Worm (Caenorhabditis elegans) whole organism, late embryonic: ENCODE data around the gene C05C10.7.

ENCODE experiments used
- C08G9.2 ChIP-seq: sonication (generic microtip); optimal IDR thresholded peaks from 2 replicates; lab custom pipeline; 2016; ENCODE audit warnings: mild to moderate bottlenecking, missing genetic modification characterization, moderate library complexity, missing compliant biosample characterization
- K02D7.2 ChIP-seq: sonication (generic microtip); optimal IDR thresholded peaks from 2 replicates; lab custom pipeline; 2017; ENCODE audit warnings: mild to moderate bottlenecking, missing genetic modification characterization, missing compliant biosample characterization
- K09A11.1 ChIP-seq: sonication (generic microtip); optimal IDR thresholded peaks from 2 replicates; lab custom pipeline; 2017; ENCODE audit warnings: antibody characterized with exemption, mild to moderate bottlenecking, missing genetic modification characterization, missing compliant biosample characterization; ENCODE audit not compliant: insufficient read depth
- T23F11.4 ChIP-seq: fragments of 200-800 bp; sonication (Bioruptor generic); optimal IDR thresholded peaks from 2 replicates; lab custom pipeline; 2018; ENCODE audit warnings: mild to moderate bottlenecking, missing genetic modification characterization, missing compliant biosample characterization
- Y22D7AL.16 ChIP-seq: sonication (generic microtip); optimal IDR thresholded peaks from 2 replicates; lab custom pipeline; 2016; ENCODE audit warnings: missing genetic modification characterization, missing compliant biosample characterization
- ahr-1 ChIP-seq: sonication (generic microtip); optimal IDR thresholded peaks from 2 replicates; lab custom pipeline; 2016; ENCODE audit warnings: missing genetic modification characterization, missing compliant biosample characterization
- ceh-18 ChIP-seq: sonication (generic microtip); optimal IDR thresholded peaks from 2 replicates; lab custom pipeline; 2016; ENCODE audit warnings: missing genetic modification characterization, missing compliant biosample characterization
- ceh-30 ChIP-seq: fragments of 150-350 bp; optimal IDR thresholded peaks from 2 replicates; lab custom pipeline; 2014; ENCODE audit warnings: missing biosample characterization, missing genetic modification characterization
- ceh-45 ChIP-seq: fragments of 200-800 bp; sonication (Bioruptor generic); IDR thresholded peaks from 2 replicates; pipeline ENCODE4 v1.3.6; 2022; ENCODE audit warnings: missing genetic modification reagents, missing genetic modification characterization, missing compliant biosample characterization
- ceh-48 ChIP-seq: sonication (generic microtip); optimal IDR thresholded peaks from 2 replicates; lab custom pipeline; 2016; ENCODE audit warnings: missing genetic modification characterization, inconsistent platforms, missing compliant biosample characterization
- ceh-6 ChIP-seq: fragments of 200-800 bp; sonication (Bioruptor generic); optimal IDR thresholded peaks from 2 replicates; lab custom pipeline; 2018; ENCODE audit warnings: mild to moderate bottlenecking, missing genetic modification characterization, missing compliant biosample characterization
- che-1 ChIP-seq: sonication (generic microtip); optimal IDR thresholded peaks from 2 replicates; lab custom pipeline; 2016; ENCODE audit warnings: mild to moderate bottlenecking, missing genetic modification characterization, missing compliant biosample characterization
- dve-1 ChIP-seq: sonication (generic microtip); optimal IDR thresholded peaks from 2 replicates; lab custom pipeline; 2017; ENCODE audit warnings: antibody characterized with exemption, mild to moderate bottlenecking, missing genetic modification characterization, missing compliant biosample characterization
- elt-2 ChIP-seq: sonication (generic microtip); optimal IDR thresholded peaks from 2 replicates; lab custom pipeline; 2016; ENCODE audit warnings: missing genetic modification reagents, missing genetic modification characterization, missing compliant biosample characterization
- ets-4 ChIP-seq: sonication (generic microtip); optimal IDR thresholded peaks from 2 replicates; lab custom pipeline; 2016; ENCODE audit warnings: missing genetic modification characterization, missing compliant biosample characterization
- eyg-1 ChIP-seq: sonication (generic microtip); optimal IDR thresholded peaks from 2 replicates; lab custom pipeline; 2016; ENCODE audit warnings: missing genotype, missing genetic modification characterization, missing compliant biosample characterization
- fax-1 ChIP-seq: sonication (generic microtip); optimal IDR thresholded peaks from 2 replicates; lab custom pipeline; 2016; ENCODE audit warnings: missing genotype, missing genetic modification characterization, missing compliant biosample characterization
- hlh-15 ChIP-seq: sonication (generic microtip); optimal IDR thresholded peaks from 2 replicates; lab custom pipeline; 2016; ENCODE audit warnings: missing genetic modification characterization, missing compliant biosample characterization
- hlh-30 ChIP-seq: sonication (generic microtip); optimal IDR thresholded peaks from 2 replicates; lab custom pipeline; 2017; ENCODE audit warnings: antibody characterized with exemption, missing genetic modification characterization, missing compliant biosample characterization; ENCODE audit not compliant: insufficient read depth
- hlh-6 ChIP-seq: sonication (generic microtip); optimal IDR thresholded peaks from 2 replicates; lab custom pipeline; 2016; ENCODE audit warnings: missing genotype, missing genetic modification characterization, missing compliant biosample characterization
- lim-6 ChIP-seq: sonication (generic microtip); optimal IDR thresholded peaks from 2 replicates; lab custom pipeline; 2016; ENCODE audit warnings: missing genetic modification characterization, missing compliant biosample characterization
- lin-11 ChIP-seq: fragments of 200-800 bp; sonication (Bioruptor generic); optimal IDR thresholded peaks from 2 replicates; lab custom pipeline; 2018; ENCODE audit warnings: mild to moderate bottlenecking, missing genetic modification characterization, missing compliant biosample characterization
- mec-3 ChIP-seq: sonication (generic microtip); optimal IDR thresholded peaks from 2 replicates; lab custom pipeline; 2016; ENCODE audit warnings: borderline replicate concordance, missing genetic modification characterization, missing compliant biosample characterization
- nfya-1 ChIP-seq: sonication (generic microtip); optimal IDR thresholded peaks from 2 replicates; lab custom pipeline; 2017; ENCODE audit warnings: missing genetic modification characterization, mild to moderate bottlenecking, missing compliant biosample characterization, antibody characterized with exemption, moderate library complexity
- npax-4 ChIP-seq: sonication (generic microtip); optimal IDR thresholded peaks from 2 replicates; lab custom pipeline; 2016; ENCODE audit warnings: missing genetic modification characterization, missing compliant biosample characterization
- pag-3 ChIP-seq: sonication (generic microtip); optimal IDR thresholded peaks from 2 replicates; lab custom pipeline; 2016; ENCODE audit warnings: missing compliant biosample characterization, missing genetic modification characterization, borderline replicate concordance
- pax-1 ChIP-seq: fragments of 150-350 bp; optimal IDR thresholded peaks from 2 replicates; lab custom pipeline; 2014; ENCODE audit warnings: missing biosample characterization, missing genetic modification characterization
- pha-2 ChIP-seq: sonication (generic microtip); optimal IDR thresholded peaks from 2 replicates; lab custom pipeline; 2017; ENCODE audit warnings: mild to moderate bottlenecking, missing genetic modification characterization, missing compliant biosample characterization
- pros-1 ChIP-seq: fragments of 150-350 bp; optimal IDR thresholded peaks from 2 replicates; lab custom pipeline; 2014; ENCODE audit warnings: missing biosample characterization, missing genetic modification reagents, missing genetic modification characterization
- ref-2 ChIP-seq: sonication (generic microtip); optimal IDR thresholded peaks from 2 replicates; lab custom pipeline; 2016; ENCODE audit warnings: missing genetic modification characterization, missing compliant biosample characterization
- rnt-1 ChIP-seq: sonication (generic microtip); optimal IDR thresholded peaks from 2 replicates; lab custom pipeline; 2016; ENCODE audit warnings: missing genetic modification characterization, missing compliant biosample characterization
- sox-4 ChIP-seq: sonication (generic microtip); optimal IDR thresholded peaks from 2 replicates; lab custom pipeline; 2017; ENCODE audit warnings: mild to moderate bottlenecking, missing genetic modification characterization, inconsistent platforms, missing compliant biosample characterization
- tbx-2 ChIP-seq: sonication (generic microtip); optimal IDR thresholded peaks from 2 replicates; lab custom pipeline; 2016; ENCODE audit warnings: missing genetic modification characterization, missing compliant biosample characterization
- ttx-3 ChIP-seq: sonication (generic microtip); optimal IDR thresholded peaks from 2 replicates; lab custom pipeline; 2016; ENCODE audit warnings: missing genetic modification reagents, missing genetic modification characterization, missing compliant biosample characterization
- unc-42 ChIP-seq: sonication (generic microtip); optimal IDR thresholded peaks from 2 replicates; lab custom pipeline; 2016; ENCODE audit warnings: missing genotype, missing genetic modification characterization, missing compliant biosample characterization

C05C10.7 gene

ce11 chrII:9894435-9894834 lies 44.3 kb downstream of the C05C10.7 start, which contains the start of gene F26C11.1:
TSS of gene F26C11.1 (plus strand) at chrII:9894735.
- TF ChIP-seq mec-3 (tag; lab: Kevin White, UChicago) (no peak), ceh-6 (no peak), eyg-1 (tag; lab: Kevin White, UChicago) (no peak), lin-11 (no peak), ttx-3 (tag; lab: Kevin White, UChicago) (no peak), fax-1 (no peak), ceh-45 (no peak), K02D7.2 (tag; lab: Kevin White, UChicago) (no peak), ceh-30 (tag; lab: Kevin White, UChicago) (no peak), K09A11.1 (no peak), hlh-15 (tag; lab: Kevin White, UChicago) (no peak), pag-3 (tag; lab: Kevin White, UChicago) (no peak), Y22D7AL.16 (tag; lab: Kevin White, UChicago) (no peak), che-1 (tag; lab: Kevin White, UChicago) (no peak)

ce11 chrII:9892409-9892808 lies 46.4 kb downstream of the C05C10.7 start, which contains the start of gene C08H9.16:
TSS of gene C08H9.16 (plus strand) at chrII:9892778.
- TF ChIP-seq tbx-2 (tag; lab: Kevin White, UChicago), result no peak
- TF ChIP-seq T23F11.4 (GFP tag; lab: Kevin White, UChicago), result no peak
- TF ChIP-seq nfya-1 (tag; lab: Kevin White, UChicago), result peak; percentile 73
- TF ChIP-seq hlh-30 (tag; lab: Kevin White, UChicago), result no peak
- peak; percentile 33 for TF ChIP-seq unc-42 (tag; lab: Kevin White, UChicago)

ce11 chrII:9891823-9892222 lies 46.9 kb downstream of the C05C10.7 start:
- TF ChIP-seq elt-2 (tag; lab: Kevin White, UChicago) (peak; percentile 81), ets-4 (tag; lab: Kevin White, UChicago) (no peak)

DNA sequence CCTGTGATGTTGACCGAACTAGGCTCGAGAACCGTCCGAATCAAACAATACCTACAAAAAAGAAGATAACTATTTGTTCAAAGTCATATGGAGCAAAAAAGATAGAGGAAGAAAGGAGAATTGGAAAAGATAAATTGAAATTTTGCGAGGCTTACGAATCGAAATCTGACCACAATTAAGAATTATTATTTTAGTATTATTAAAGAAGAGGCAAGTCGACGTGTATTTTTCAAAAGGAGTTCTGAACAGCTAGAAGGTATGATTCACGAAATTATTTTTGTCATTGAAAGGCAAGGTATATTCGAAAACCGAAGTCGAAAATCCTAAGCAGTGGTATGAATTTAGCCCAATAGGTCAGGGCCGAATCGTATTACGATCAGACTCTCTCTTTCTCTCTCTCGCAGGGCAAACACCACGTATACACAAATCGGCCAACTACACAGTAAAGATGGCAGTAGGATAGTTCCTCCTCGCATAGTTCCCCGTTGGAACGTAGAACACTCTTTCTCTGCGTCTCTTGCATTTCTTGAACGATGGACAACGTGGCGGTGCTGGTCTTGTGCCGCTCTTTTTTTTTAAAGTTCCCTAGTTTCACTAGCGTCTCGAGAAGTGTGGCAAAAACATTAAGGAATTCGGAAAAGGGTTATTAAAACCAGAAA lies 47.6 kb downstream of the C05C10.7 start, which contains the start of gene vgln-1:
Gene vgln-1, minus strand, starts transcription at position 51 of the 659 bp plus-strand sequence.
- TF ChIP-seq npax-4 (tag; lab: Kevin White, UChicago) (no peak), ceh-18 (tag; lab: Kevin White, UChicago) (no peak), lim-6 (tag; lab: Kevin White, UChicago) (no peak), hlh-6 (tag; lab: Kevin White, UChicago) (no peak), dve-1 (no peak), che-1 (tag; lab: Kevin White, UChicago) (no peak), pros-1 (tag; lab: Kevin White, UChicago) (no peak), ref-2 (tag; lab: Kevin White, UChicago) (no peak), ahr-1 (tag; lab: Kevin White, UChicago) (no peak)

DNA sequence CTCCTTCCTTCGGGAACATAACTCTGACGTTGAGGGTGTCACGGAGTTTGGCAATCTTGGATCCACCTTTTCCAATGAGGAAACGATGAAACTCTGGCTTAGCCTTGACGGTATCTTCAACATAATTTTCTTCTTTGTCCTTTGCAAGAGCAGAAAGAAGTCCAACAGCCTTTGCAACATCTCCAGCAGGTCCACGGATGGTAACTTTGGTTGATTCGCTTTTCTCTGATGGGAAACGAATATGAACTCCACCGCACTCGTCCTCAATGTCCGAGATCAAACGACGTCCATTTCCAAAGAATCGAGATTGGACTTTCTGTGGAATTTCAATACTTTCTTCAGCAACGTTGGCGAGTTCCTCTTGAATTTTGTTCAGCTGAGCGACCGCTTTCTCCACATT lies 50.2 kb downstream of the C05C10.7 start:
- TF ChIP-seq ceh-30 (tag; lab: Kevin White, UChicago) (no peak), fax-1 (no peak), pha-2 (no peak), pag-3 (tag; lab: Kevin White, UChicago) (no peak), ceh-48 (no peak), hlh-30 (tag; lab: Kevin White, UChicago) (no peak), C08G9.2 (tag; lab: Kevin White, UChicago) (no peak), sox-4 (tag; lab: Kevin White, UChicago) (no peak), eyg-1 (tag; lab: Kevin White, UChicago) (no peak), ref-2 (tag; lab: Kevin White, UChicago) (no peak), rnt-1 (tag; lab: Kevin White, UChicago) (no peak), T23F11.4 (GFP tag; lab: Kevin White, UChicago) (no peak), pax-1 (no peak), hlh-15 (tag; lab: Kevin White, UChicago) (no peak)
- TF ChIP-seq, all 69 proteins: peak for 0
